Worm (Caenorhabditis elegans) whole organism, L4 larva: ENCODE results near the gene srd-19.

Experiments
- F10B5.3 ChIP-seq: sonication (generic microtip); optimal IDR thresholded peaks from 2 replicates; lab custom pipeline; 2016; ENCODE audit warnings: mild to moderate bottlenecking, missing genetic modification characterization, missing compliant biosample characterization
- F37D6.2 ChIP-seq: sonication (generic microtip); optimal IDR thresholded peaks from 2 replicates; lab custom pipeline; 2016; ENCODE audit warnings: mild to moderate bottlenecking, missing genetic modification characterization, missing compliant biosample characterization
- R02D3.7 ChIP-seq: fragments of 150-350 bp; sonication (generic microtip); optimal IDR thresholded peaks from 3 replicates; lab custom pipeline; 2014; ENCODE audit warnings: missing biosample characterization, missing genetic modification characterization
- T20F7.1 ChIP-seq: fragments of 200-800 bp; sonication (Bioruptor generic); optimal IDR thresholded peaks from 2 replicates; lab custom pipeline; 2018; ENCODE audit warnings: mild to moderate bottlenecking, missing genetic modification characterization, missing compliant biosample characterization
- Y105C5A.15 ChIP-seq: fragments of 200-800 bp; sonication (Bioruptor generic); IDR thresholded peaks from 2 replicates; pipeline ENCODE4 v1.3.6; 2022; ENCODE audit warnings: missing genetic modification characterization, missing compliant biosample characterization
- Y5F2A.4 ChIP-seq: fragments of 200-800 bp; sonication (Bioruptor generic); optimal IDR thresholded peaks from 2 replicates; lab custom pipeline; 2018; ENCODE audit warnings: mild to moderate bottlenecking, missing genetic modification characterization, missing compliant biosample characterization
- Y75B8A.6 ChIP-seq: fragments of 200-800 bp; sonication (Bioruptor generic); IDR thresholded peaks from 2 replicates; pipeline ENCODE4 v1.3.6; 2022; ENCODE audit warnings: missing genetic modification reagents, missing genetic modification characterization, missing compliant biosample characterization
- aly-2 ChIP-seq: sonication (generic microtip); optimal IDR thresholded peaks from 2 replicates; lab custom pipeline; 2018; ENCODE audit warnings: missing biosample characterization, missing genetic modification characterization
- ama-1 ChIP-seq: fragments of 150-350 bp; optimal IDR thresholded peaks from 2 replicates; lab custom pipeline; 2014; ENCODE audit warnings: inconsistent platforms, mixed read lengths
- arid-1 ChIP-seq: fragments of 200-800 bp; sonication (Bioruptor generic); conservative IDR thresholded peaks from 2 replicates; pipeline ENCODE4 v1.3.6; 2022; ENCODE audit warnings: missing genetic modification reagents, missing genetic modification characterization, missing compliant biosample characterization
- attf-4 ChIP-seq: sonication (generic microtip); optimal IDR thresholded peaks from 3 replicates; lab custom pipeline; 2017; ENCODE audit warnings: missing biosample characterization, missing genetic modification characterization
- ceh-28 ChIP-seq: fragments of 150-350 bp; optimal IDR thresholded peaks from 2 replicates; lab custom pipeline; 2014; ENCODE audit warnings: missing biosample characterization, missing genetic modification reagents, missing genetic modification characterization
- ceh-62 ChIP-seq: sonication (generic microtip); optimal IDR thresholded peaks from 2 replicates; lab custom pipeline; 2017; ENCODE audit warnings: missing biosample characterization, missing genetic modification characterization
- cey-2 ChIP-seq: sonication (generic microtip); optimal IDR thresholded peaks from 3 replicates; lab custom pipeline; 2017; ENCODE audit warnings: missing genetic modification characterization, mild to moderate bottlenecking, missing compliant biosample characterization, antibody characterized with exemption, borderline replicate concordance; ENCODE audit not compliant: insufficient read depth
- daf-12 ChIP-seq: fragments of 150-350 bp; optimal IDR thresholded peaks from 2 replicates; lab custom pipeline; 2014; ENCODE audit warnings: missing biosample characterization, missing genetic modification reagents, missing genetic modification characterization
- daf-16 ChIP-seq, 3 experiments: sonication (generic microtip); optimal IDR thresholded peaks; 2 replicates each; lab custom pipeline; 2016 to 2017; ENCODE audit warnings: missing genetic modification characterization in 3 of 3, missing genetic modification reagents in 3 of 3, mild to moderate bottlenecking in 2 of 3, missing compliant biosample characterization in 2 of 3, missing biosample characterization in 1 of 3, moderate library complexity in 1 of 3
- daf-8 ChIP-seq: fragments of 200-800 bp; sonication (Bioruptor generic); IDR thresholded peaks from 2 replicates; pipeline ENCODE4 v1.3.6; 2022; ENCODE audit warnings: missing genetic modification characterization, missing compliant biosample characterization
- dmd-6 ChIP-seq: fragments of 200-800 bp; sonication (Bioruptor generic); IDR thresholded peaks from 2 replicates; pipeline ENCODE4 v1.3.6; 2022; ENCODE audit warnings: missing genetic modification reagents, missing genetic modification characterization, missing compliant biosample characterization
- dpl-1 ChIP-seq: fragments of 150-350 bp; optimal IDR thresholded peaks from 2 replicates; lab custom pipeline; 2014; ENCODE audit warnings: missing biosample characterization, missing genetic modification reagents, missing genetic modification characterization
- duxl-1 ChIP-seq: sonication (generic microtip); optimal IDR thresholded peaks from 2 replicates; lab custom pipeline; 2016; ENCODE audit warnings: mild to moderate bottlenecking, missing genetic modification characterization, moderate library complexity, missing compliant biosample characterization; ENCODE audit not compliant: poor library complexity
- fos-1 ChIP-seq: fragments of 150-350 bp; optimal IDR thresholded peaks from 2 replicates; lab custom pipeline; 2014; ENCODE audit warnings: missing biosample characterization, missing genetic modification characterization
- gei-8 ChIP-seq: fragments of 200-800 bp; sonication (Bioruptor generic); optimal IDR thresholded peaks from 2 replicates; lab custom pipeline; 2018; ENCODE audit warnings: mild to moderate bottlenecking, missing genetic modification characterization, missing compliant biosample characterization
- hmg-1.1 ChIP-seq: fragments of 200-800 bp; sonication (Bioruptor generic); IDR thresholded peaks from 2 replicates; pipeline ENCODE4 v1.3.6; 2022; ENCODE audit warnings: missing genetic modification reagents, missing genetic modification characterization, missing compliant biosample characterization
- jun-1 ChIP-seq: fragments of 150-350 bp; optimal IDR thresholded peaks from 2 replicates; lab custom pipeline; 2014; ENCODE audit warnings: missing biosample characterization, missing genetic modification reagents, missing genetic modification characterization
- lim-7 ChIP-seq: fragments of 200-800 bp; sonication (Bioruptor generic); IDR thresholded peaks from 2 replicates; pipeline ENCODE4 v1.3.6; 2022; ENCODE audit warnings: missing genetic modification characterization, missing compliant biosample characterization
- lin-29 ChIP-seq: fragments of 200-800 bp; sonication (Bioruptor generic); IDR thresholded peaks from 2 replicates; pipeline ENCODE4 v1.3.6; 2022; ENCODE audit warnings: missing genetic modification reagents, missing genetic modification characterization, missing compliant biosample characterization
- madf-5 ChIP-seq, 2 experiments: fragments of 200-800 bp; sonication (Bioruptor generic); IDR thresholded peaks; 2 replicates each; pipeline ENCODE4 v1.3.6; 2022; ENCODE audit warnings: missing compliant biosample characterization in 2 of 2, missing genetic modification characterization in 2 of 2
- mdt-29 ChIP-seq: fragments of 200-800 bp; sonication (Bioruptor generic); IDR thresholded peaks from 2 replicates; pipeline ENCODE4 v1.3.6; 2022; ENCODE audit warnings: missing genetic modification reagents, missing genetic modification characterization, missing compliant biosample characterization
- nhr-11 ChIP-seq: fragments of 150-350 bp; optimal IDR thresholded peaks from 2 replicates; lab custom pipeline; 2014; ENCODE audit warnings: missing biosample characterization, missing genetic modification characterization
- nhr-111 ChIP-seq: fragments of 200-800 bp; sonication (Bioruptor generic); optimal IDR thresholded peaks from 2 replicates; lab custom pipeline; 2018; ENCODE audit warnings: mild to moderate bottlenecking, missing genetic modification characterization, missing compliant biosample characterization
- nhr-237 ChIP-seq: sonication (generic microtip); optimal IDR thresholded peaks from 2 replicates; lab custom pipeline; 2017; ENCODE audit warnings: missing biosample characterization, missing genetic modification characterization
- nhr-25 ChIP-seq: sonication (generic microtip); optimal IDR thresholded peaks from 2 replicates; lab custom pipeline; 2017; ENCODE audit warnings: missing genetic modification characterization, mild to moderate bottlenecking, missing compliant biosample characterization, antibody characterized with exemption, moderate library complexity, borderline replicate concordance; ENCODE audit not compliant: insufficient read depth
- nhr-41 ChIP-seq: fragments of 200-800 bp; sonication (Bioruptor generic); IDR thresholded peaks from 2 replicates; pipeline ENCODE4 v1.3.6; 2022; ENCODE audit warnings: missing genetic modification reagents, missing genetic modification characterization, missing compliant biosample characterization
- nhr-48 ChIP-seq: sonication (generic microtip); optimal IDR thresholded peaks from 2 replicates; lab custom pipeline; 2016; ENCODE audit warnings: mild to moderate bottlenecking, missing genetic modification characterization, missing compliant biosample characterization
- nhr-76 ChIP-seq: fragments of 150-350 bp; optimal IDR thresholded peaks from 2 replicates; lab custom pipeline; 2014; ENCODE audit warnings: missing biosample characterization, missing genetic modification characterization
- pha-4 ChIP-seq, 2 experiments: fragments of 150-350 bp in 1 of 2; fragments of 200-800 bp in 1 of 2; sonication (Bioruptor generic) in 1 of 2; IDR thresholded peaks in 1 of 2; optimal IDR thresholded peaks in 1 of 2; 2 replicates each; pipeline versions ENCODE4 v1.3.6 to Lab custom; 2014 to 2022; ENCODE audit warnings: missing genetic modification characterization in 2 of 2, missing genetic modification reagents in 2 of 2, missing biosample characterization in 1 of 2, missing compliant biosample characterization in 1 of 2
- php-3 ChIP-seq: fragments of 200-800 bp; sonication (Bioruptor generic); IDR thresholded peaks from 2 replicates; pipeline ENCODE4 v1.3.6; 2022; ENCODE audit warnings: missing genetic modification reagents, missing genetic modification characterization, missing compliant biosample characterization
- rbr-2 ChIP-seq: sonication (generic microtip); optimal IDR thresholded peaks from 2 replicates; lab custom pipeline; 2016; ENCODE audit warnings: missing genotype, missing genetic modification characterization, missing compliant biosample characterization
- saeg-2 ChIP-seq: fragments of 200-800 bp; sonication (Bioruptor generic); IDR thresholded peaks from 2 replicates; pipeline ENCODE4 v1.3.6; 2022; ENCODE audit warnings: missing genetic modification reagents, missing genetic modification characterization, missing compliant biosample characterization
- sdz-12 ChIP-seq: fragments of 200-800 bp; sonication (Bioruptor generic); optimal IDR thresholded peaks from 2 replicates; lab custom pipeline; 2018; ENCODE audit warnings: mild to moderate bottlenecking, missing genetic modification characterization, missing compliant biosample characterization
- snpc-1.2 ChIP-seq: fragments of 200-800 bp; sonication (Bioruptor generic); IDR thresholded peaks from 2 replicates; pipeline ENCODE4 v1.3.6; 2022; ENCODE audit warnings: missing genetic modification reagents, missing genetic modification characterization, missing compliant biosample characterization
- spr-1 ChIP-seq: sonication (generic microtip); optimal IDR thresholded peaks from 2 replicates; lab custom pipeline; 2016; ENCODE audit warnings: mild to moderate bottlenecking, missing genetic modification characterization, missing compliant biosample characterization
- spr-3 ChIP-seq: fragments of 200-800 bp; sonication (Bioruptor generic); optimal IDR thresholded peaks from 2 replicates; lab custom pipeline; 2018; ENCODE audit warnings: mild to moderate bottlenecking, missing genetic modification characterization, missing compliant biosample characterization
- tra-1 ChIP-seq: fragments of 200-800 bp; sonication (Bioruptor generic); IDR thresholded peaks from 2 replicates; pipeline ENCODE4 v1.3.6; 2022; ENCODE audit warnings: missing genetic modification reagents, missing genetic modification characterization, missing compliant biosample characterization
- unc-130 ChIP-seq: sonication (generic microtip); optimal IDR thresholded peaks from 2 replicates; lab custom pipeline; 2016; ENCODE audit warnings: missing genetic modification reagents, missing genetic modification characterization, missing compliant biosample characterization
- vab-7 ChIP-seq: fragments of 200-800 bp; sonication (Bioruptor generic); IDR thresholded peaks from 2 replicates; pipeline ENCODE4 v1.3.6; 2022; ENCODE audit warnings: missing genetic modification reagents, missing genetic modification characterization, missing compliant biosample characterization
- zag-1 ChIP-seq: fragments of 150-350 bp; optimal IDR thresholded peaks from 2 replicates; lab custom pipeline; 2014; ENCODE audit warnings: missing biosample characterization, missing genetic modification characterization
- zip-11 ChIP-seq: fragments of 200-800 bp; sonication (Bioruptor generic); IDR thresholded peaks from 2 replicates; pipeline ENCODE4 v1.3.6; 2022; ENCODE audit warnings: missing genetic modification characterization, missing compliant biosample characterization
- zip-2 ChIP-seq: fragments of 150-350 bp; optimal IDR thresholded peaks from 2 replicates; lab custom pipeline; 2014; ENCODE audit warnings: missing biosample characterization, missing genetic modification characterization
- ztf-7 ChIP-seq: fragments of 150-350 bp; optimal IDR thresholded peaks from 2 replicates; lab custom pipeline; 2014; ENCODE audit warnings: missing biosample characterization, missing genetic modification characterization

Gene srd-19

ce11 chrV:13462974-13463373 is 34.4 kb upstream of the srd-19 start, which contains the start of gene frm-10 (continued):
- no peak for TF ChIP-seq aly-2 (tag; lab: Kevin White, UChicago)
- no peak for TF ChIP-seq zag-1 (tag; lab: Kevin White, UChicago)
- peak; percentile 95 for TF ChIP-seq php-3 (GFP tag; lab: Robert Waterston, UW)
- TF ChIP-seq cey-2 (tag; lab: Kevin White, UChicago), result no peak
- no peak for TF ChIP-seq unc-130 (GFP tag; lab: Kevin White, UChicago)
- peak; percentile 66; the same call in 1 of the 2 replicates for TF ChIP-seq hmg-1.1
- TF ChIP-seq mdt-29 (GFP tag; lab: Robert Waterston, UW), result 0 out of 2 replicates have a peak, but pooled peaks have one; percentile 49
- TF ChIP-seq F37D6.2, result no peak
- TF ChIP-seq R02D3.7 (tag; lab: Kevin White, UChicago), result no peak
- TF ChIP-seq jun-1 (tag; lab: Kevin White, UChicago), result peak; percentile 28
- TF ChIP-seq dmd-6, result peak; percentile 84
- TF ChIP-seq saeg-2 (GFP tag; lab: Robert Waterston, UW), result no peak
- no peak for TF ChIP-seq ama-1 (lab: Kevin White, UChicago)
- TF ChIP-seq lin-29 (GFP tag; lab: Robert Waterston, UW), result no peak
- TF ChIP-seq ceh-28, result no peak
- TF ChIP-seq nhr-111 (GFP tag; lab: Kevin White, UChicago), result no peak
- TF ChIP-seq daf-16 (GFP tag; optimal IDR thresholded peaks at IDR 0.05; lab: Kevin White, UChicago), result no peak
- peak; percentile 81 for TF ChIP-seq daf-16 (tag; optimal IDR thresholded peaks at IDR 0.05; lab: Kevin White, UChicago)
- no peak for TF ChIP-seq lim-7 (GFP tag; lab: Robert Waterston, UW)
- TF ChIP-seq nhr-76 (tag; lab: Kevin White, UChicago), result no peak
- TF ChIP-seq duxl-1, result no peak
- TF ChIP-seq madf-5 (GFP tag; IDR thresholded peaks at IDR 0.05; lab: Robert Waterston, UW), result no peak
- peak; percentile 11 for TF ChIP-seq spr-1 (tag; lab: Kevin White, UChicago)
- TF ChIP-seq snpc-1.2, result no peak
- TF ChIP-seq T20F7.1 (GFP tag; lab: Kevin White, UChicago), result peak; percentile 80
- no peak for TF ChIP-seq vab-7 (GFP tag; lab: Robert Waterston, UW)
- TF ChIP-seq ceh-62 (tag; lab: Kevin White, UChicago), result no peak
- TF ChIP-seq nhr-25 (tag; lab: Kevin White, UChicago), result no peak
- TF ChIP-seq sdz-12 (GFP tag; lab: Kevin White, UChicago), result no peak
- no peak for TF ChIP-seq nhr-237 (tag; lab: Kevin White, UChicago)
- 0 out of 2 replicates have a peak, but pooled peaks have one; percentile 48 for TF ChIP-seq tra-1 (GFP tag; lab: Robert Waterston, UW)
- no peak for TF ChIP-seq zip-2 (tag; lab: Kevin White, UChicago)
- no peak for TF ChIP-seq attf-4 (tag; lab: Kevin White, UChicago)
- peak; percentile 77 for TF ChIP-seq nhr-48
- no peak for TF ChIP-seq Y5F2A.4 (GFP tag; lab: Kevin White, UChicago)
- TF ChIP-seq Y105C5A.15 (GFP tag; lab: Robert Waterston, UW), result no peak
- peak; percentile 45 for TF ChIP-seq nhr-11 (tag; lab: Kevin White, UChicago)
- TF ChIP-seq zip-11, result no peak
- TF ChIP-seq nhr-41 (GFP tag; lab: Robert Waterston, UW), result no peak
- TF ChIP-seq gei-8 (GFP tag; lab: Kevin White, UChicago), result no peak
- no peak for TF ChIP-seq daf-8
- TF ChIP-seq dpl-1 (GFP tag; lab: Kevin White, UChicago), result peak; percentile 25
- TF ChIP-seq F10B5.3 (tag; lab: Kevin White, UChicago), result no peak
- TF ChIP-seq fos-1 (tag; lab: Kevin White, UChicago), result no peak
- TF ChIP-seq daf-12 (tag; lab: Kevin White, UChicago), result no peak
- peak; percentile 41 for TF ChIP-seq rbr-2
- TF ChIP-seq ztf-7 (tag; lab: Kevin White, UChicago), result peak; percentile 49
- TF ChIP-seq pha-4 (GFP tag; IDR thresholded peaks at IDR 0.05; lab: Robert Waterston, UW), result peak; percentile 55; the same call in 1 of the 2 replicates
- TF ChIP-seq pha-4 (tag; optimal IDR thresholded peaks at IDR 0.05; lab: Kevin White, UChicago), result peak; percentile 88
- TF ChIP-seq arid-1 (GFP tag; lab: Robert Waterston, UW), result 0 out of 2 replicates have a peak, but pooled peaks have one; percentile 28
- TF ChIP-seq spr-3 (GFP tag; lab: Kevin White, UChicago), result no peak
- 0 out of 2 replicates have a peak, but pooled peaks have one; percentile 31 for TF ChIP-seq Y75B8A.6 (GFP tag; lab: Robert Waterston, UW)
